Worm (Caenorhabditis elegans) whole organism, mixed stage, embryonic: ENCODE results near the gene srd-74.

Experiments used
- mab-5 ChIP-seq: fragments of 150-350 bp; optimal IDR thresholded peaks from 2 replicates; lab custom pipeline; 2014; ENCODE audit warnings: missing biosample characterization, missing genetic modification characterization
- mls-2 ChIP-seq: sonication (generic microtip); optimal IDR thresholded peaks from 2 replicates; lab custom pipeline; 2016; ENCODE audit warnings: mild to moderate bottlenecking, missing genetic modification characterization, moderate library complexity, missing compliant biosample characterization
- nhr-2 ChIP-seq: fragments of 150-350 bp; optimal IDR thresholded peaks from 2 replicates; lab custom pipeline; 2014; ENCODE audit warnings: missing biosample characterization, missing genetic modification characterization
- nhr-76 ChIP-seq: sonication (generic microtip); optimal IDR thresholded peaks from 2 replicates; lab custom pipeline; 2017; ENCODE audit warnings: missing biosample characterization, missing genetic modification characterization
- unc-39 ChIP-seq: fragments of 150-350 bp; optimal IDR thresholded peaks from 2 replicates; lab custom pipeline; 2014; ENCODE audit warnings: missing biosample characterization, missing genetic modification characterization

- TF ChIP-seq unc-39 (tag; lab: Kevin White, UChicago) (no peak), nhr-76 (tag; lab: Kevin White, UChicago) (no peak), mab-5 (tag; lab: Kevin White, UChicago) (no peak), mls-2 (no peak), nhr-2 (no peak)
Measured at ce11 chrIII:11807418-11807817, 25.5 kb downstream of the srd-74 start, which contains the start of gene C18D11.10.
